Worm (Caenorhabditis elegans) whole organism, L4/young adult: ENCODE measurements around the gene F54D1.1.

Experiments
- W03F9.2 ChIP-seq: fragments of 150-350 bp; optimal IDR thresholded peaks from 2 replicates; lab custom pipeline; 2014; ENCODE audit warnings: missing biosample characterization, missing genetic modification characterization
- dao-5 ChIP-seq: sonication (generic microtip); optimal IDR thresholded peaks from 2 replicates; lab custom pipeline; 2016; ENCODE audit warnings: missing genotype, missing genetic modification characterization, moderate library complexity, missing compliant biosample characterization
- him-1 ChIP-seq: sonication (generic microtip); optimal IDR thresholded peaks from 2 replicates; lab custom pipeline; 2016; ENCODE audit warnings: missing genotype, missing genetic modification reagents, missing genetic modification characterization, missing compliant biosample characterization

- no peak for TF ChIP-seq dao-5 (tag; lab: Kevin White, UChicago)
- TF ChIP-seq him-1 (tag; lab: Kevin White, UChicago): no peak
- TF ChIP-seq W03F9.2: peak; percentile 49
These were observed 49.0 kb downstream of the F54D1.1 start, which contains the start of gene znf-207 for ce11 chrIV:11310624-11311023.
